Fruit fly (Drosophila melanogaster) Kc167 (cell line): ENCODE data around the gene htt.

Experiments used
- Sin3A ChIP-seq: fragments of >200 bp; optimal IDR thresholded peaks from 2 replicates; lab custom pipeline; 2018; ENCODE audit warnings: missing external identifiers
- h ChIP-seq: fragments of >200 bp; optimal IDR thresholded peaks from 3 replicates; lab custom pipeline; 2018; ENCODE audit warnings: missing external identifiers
- insv ChIP-seq: fragments of >200 bp; optimal IDR thresholded peaks from 3 replicates; lab custom pipeline; 2018; ENCODE audit warnings: missing external identifiers

DNA sequence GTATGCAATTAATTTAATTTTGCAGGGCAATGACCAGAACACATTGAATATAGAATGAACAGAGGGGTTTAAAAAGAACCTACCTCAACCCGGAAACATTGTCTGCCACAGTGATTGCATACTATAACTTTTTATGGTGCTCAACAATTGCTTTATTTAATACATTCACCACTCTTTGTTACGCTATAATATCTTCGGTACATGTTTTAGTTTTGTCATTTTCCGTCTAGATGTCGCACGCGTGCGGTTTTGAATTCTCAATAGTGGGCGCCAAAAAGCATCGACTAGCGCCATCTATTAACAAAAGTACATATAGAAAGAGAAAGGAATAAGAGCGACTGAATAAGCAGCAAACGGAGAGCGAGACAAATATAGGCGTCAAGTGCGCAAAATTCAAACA, 23.9 kb upstream of the htt start:
- TF ChIP-seq Sin3A (lab: Kevin White, UChicago) (no peak), insv (lab: Kevin White, UChicago) (no peak), h (lab: Kevin White, UChicago) (no peak)
